Worm (Caenorhabditis elegans) whole organism, L4 larva: ENCODE data around the gene dnc-4.

Source experiments
- F44E2.7 ChIP-seq: fragments of 200-800 bp; sonication (Bioruptor generic); IDR thresholded peaks from 2 replicates; pipeline ENCODE4 v2.1.2; 2022; ENCODE audit warnings: missing genetic modification characterization, missing compliant biosample characterization
- R02D3.7 ChIP-seq: fragments of 150-350 bp; sonication (generic microtip); optimal IDR thresholded peaks from 3 replicates; lab custom pipeline; 2014; ENCODE audit warnings: missing biosample characterization, missing genetic modification characterization
- aha-1 ChIP-seq: fragments of 150-350 bp; peaks from one replicate; lab custom pipeline; 2014; ENCODE audit warnings: missing biosample characterization, missing genetic modification characterization
- aly-2 ChIP-seq: sonication (generic microtip); optimal IDR thresholded peaks from 2 replicates; lab custom pipeline; 2018; ENCODE audit warnings: missing biosample characterization, missing genetic modification characterization
- arid-1 ChIP-seq: fragments of 200-800 bp; sonication (Bioruptor generic); conservative IDR thresholded peaks from 2 replicates; pipeline ENCODE4 v1.3.6; 2022; ENCODE audit warnings: missing genetic modification reagents, missing genetic modification characterization, missing compliant biosample characterization
- ceh-44 ChIP-seq: fragments of 200-800 bp; sonication (Bioruptor generic); IDR thresholded peaks from 2 replicates; pipeline ENCODE4 v1.3.6; 2022; ENCODE audit warnings: missing genetic modification reagents, missing genetic modification characterization, missing compliant biosample characterization
- ceh-62 ChIP-seq: sonication (generic microtip); optimal IDR thresholded peaks from 2 replicates; lab custom pipeline; 2017; ENCODE audit warnings: missing biosample characterization, missing genetic modification characterization
- ceh-82 ChIP-seq: sonication (generic microtip); optimal IDR thresholded peaks from 2 replicates; lab custom pipeline; 2017; ENCODE audit warnings: missing biosample characterization, missing genetic modification characterization
- daf-12 ChIP-seq: fragments of 150-350 bp; optimal IDR thresholded peaks from 2 replicates; lab custom pipeline; 2014; ENCODE audit warnings: missing biosample characterization, missing genetic modification reagents, missing genetic modification characterization
- daf-16 ChIP-seq, 3 experiments: sonication (generic microtip); optimal IDR thresholded peaks; 2 replicates each; lab custom pipeline; 2016 to 2017; ENCODE audit warnings: missing genetic modification characterization in 3 of 3, missing genetic modification reagents in 3 of 3, mild to moderate bottlenecking in 2 of 3, missing compliant biosample characterization in 2 of 3, missing biosample characterization in 1 of 3, moderate library complexity in 1 of 3
- dmd-6 ChIP-seq: fragments of 200-800 bp; sonication (Bioruptor generic); IDR thresholded peaks from 2 replicates; pipeline ENCODE4 v1.3.6; 2022; ENCODE audit warnings: missing genetic modification reagents, missing genetic modification characterization, missing compliant biosample characterization
- dmd-9 ChIP-seq: fragments of 200-800 bp; sonication (Bioruptor generic); IDR thresholded peaks from 2 replicates; pipeline ENCODE4 v1.3.6; 2022; ENCODE audit warnings: missing genetic modification reagents, missing genetic modification characterization, missing compliant biosample characterization
- dpl-1 ChIP-seq: fragments of 150-350 bp; optimal IDR thresholded peaks from 2 replicates; lab custom pipeline; 2014; ENCODE audit warnings: missing biosample characterization, missing genetic modification reagents, missing genetic modification characterization
- lin-1 ChIP-seq: fragments of 200-800 bp; sonication (Bioruptor generic); IDR thresholded peaks from 2 replicates; pipeline ENCODE4 v1.3.6; 2022; ENCODE audit warnings: missing genetic modification reagents, missing genetic modification characterization, missing compliant biosample characterization
- lin-15B ChIP-seq: fragments of 150-350 bp; sonication (generic microtip); optimal IDR thresholded peaks from 3 replicates; lab custom pipeline; 2014; ENCODE audit warnings: missing biosample characterization, missing genetic modification characterization
- lin-38 ChIP-seq: fragments of 200-800 bp; sonication (Bioruptor generic); IDR thresholded peaks from 2 replicates; pipeline ENCODE4 v1.3.6; 2022; ENCODE audit warnings: missing genetic modification reagents, missing genetic modification characterization, missing compliant biosample characterization
- lsy-2 ChIP-seq, 2 experiments: fragments of 150-350 bp in 1 of 2; sonication (generic microtip) in 1 of 2; optimal IDR thresholded peaks; 2 replicates each; lab custom pipeline; 2014 to 2017; ENCODE audit warnings: missing biosample characterization in 2 of 2, missing genetic modification characterization in 2 of 2
- madf-5 ChIP-seq, 2 experiments: fragments of 200-800 bp; sonication (Bioruptor generic); IDR thresholded peaks; 2 replicates each; pipeline ENCODE4 v1.3.6; 2022; ENCODE audit warnings: missing compliant biosample characterization in 2 of 2, missing genetic modification characterization in 2 of 2
- mdl-1 ChIP-seq, 2 experiments: fragments of 150-350 bp in 1 of 2; sonication (generic microtip) in 1 of 2; optimal IDR thresholded peaks; 2 replicates each; lab custom pipeline; 2014 to 2017; ENCODE audit warnings: missing biosample characterization in 2 of 2, missing genetic modification characterization in 2 of 2
- mxl-3 ChIP-seq: fragments of 200-800 bp; sonication (Bioruptor generic); optimal IDR thresholded peaks from 2 replicates; lab custom pipeline; 2018; ENCODE audit warnings: mild to moderate bottlenecking, missing genetic modification characterization, missing compliant biosample characterization
- nhr-10 ChIP-seq: fragments of 150-350 bp; optimal IDR thresholded peaks from 2 replicates; lab custom pipeline; 2014; ENCODE audit warnings: missing biosample characterization, missing genetic modification characterization
- nhr-25 ChIP-seq: sonication (generic microtip); optimal IDR thresholded peaks from 2 replicates; lab custom pipeline; 2017; ENCODE audit warnings: missing genetic modification characterization, mild to moderate bottlenecking, missing compliant biosample characterization, antibody characterized with exemption, moderate library complexity, borderline replicate concordance; ENCODE audit not compliant: insufficient read depth
- nhr-42 ChIP-seq: fragments of 200-800 bp; sonication (Bioruptor generic); IDR thresholded peaks from 2 replicates; pipeline ENCODE4 v1.3.6; 2022; ENCODE audit warnings: missing genetic modification characterization, missing compliant biosample characterization
- nhr-48 ChIP-seq: sonication (generic microtip); optimal IDR thresholded peaks from 2 replicates; lab custom pipeline; 2016; ENCODE audit warnings: mild to moderate bottlenecking, missing genetic modification characterization, missing compliant biosample characterization
- nhr-76 ChIP-seq: fragments of 150-350 bp; optimal IDR thresholded peaks from 2 replicates; lab custom pipeline; 2014; ENCODE audit warnings: missing biosample characterization, missing genetic modification characterization
- snpc-1.2 ChIP-seq: fragments of 200-800 bp; sonication (Bioruptor generic); IDR thresholded peaks from 2 replicates; pipeline ENCODE4 v1.3.6; 2022; ENCODE audit warnings: missing genetic modification reagents, missing genetic modification characterization, missing compliant biosample characterization
- tag-97 ChIP-seq: fragments of 200-800 bp; sonication (Bioruptor generic); IDR thresholded peaks from 2 replicates; pipeline ENCODE4 v1.3.6; 2022; ENCODE audit warnings: missing genetic modification characterization, missing compliant biosample characterization
- unc-130 ChIP-seq: sonication (generic microtip); optimal IDR thresholded peaks from 2 replicates; lab custom pipeline; 2016; ENCODE audit warnings: missing genetic modification reagents, missing genetic modification characterization, missing compliant biosample characterization
- unc-39 ChIP-seq: sonication (generic microtip); optimal IDR thresholded peaks from 2 replicates; lab custom pipeline; 2017; ENCODE audit warnings: missing biosample characterization, missing genetic modification characterization
- unc-62 ChIP-seq, 3 experiments: fragments of 150-350 bp in 1 of 3; sonication (generic microtip); optimal IDR thresholded peaks in 2 of 3; peaks in 1 of 3; 1 replicate in 1 of 3; 2 replicates in 2 of 3; lab custom pipeline; 2014 to 2017; ENCODE audit warnings: missing biosample characterization in 3 of 3, missing genetic modification characterization in 3 of 3, missing genetic modification reagents in 3 of 3, missing genotype in 1 of 3
- vab-7 ChIP-seq: fragments of 200-800 bp; sonication (Bioruptor generic); IDR thresholded peaks from 2 replicates; pipeline ENCODE4 v1.3.6; 2022; ENCODE audit warnings: missing genetic modification reagents, missing genetic modification characterization, missing compliant biosample characterization
- zag-1 ChIP-seq: fragments of 150-350 bp; optimal IDR thresholded peaks from 2 replicates; lab custom pipeline; 2014; ENCODE audit warnings: missing biosample characterization, missing genetic modification characterization
- zfp-3 ChIP-seq: fragments of 200-800 bp; sonication (Bioruptor generic); conservative IDR thresholded peaks from 2 replicates; pipeline ENCODE4 v1.3.6; 2022; ENCODE audit warnings: missing genetic modification reagents, missing genetic modification characterization, missing compliant biosample characterization
- zip-11 ChIP-seq: fragments of 200-800 bp; sonication (Bioruptor generic); IDR thresholded peaks from 2 replicates; pipeline ENCODE4 v1.3.6; 2022; ENCODE audit warnings: missing genetic modification characterization, missing compliant biosample characterization
- zip-2 ChIP-seq: fragments of 150-350 bp; optimal IDR thresholded peaks from 2 replicates; lab custom pipeline; 2014; ENCODE audit warnings: missing biosample characterization, missing genetic modification characterization
- ztf-11 ChIP-seq: fragments of 150-350 bp; optimal IDR thresholded peaks from 2 replicates; lab custom pipeline; 2014; ENCODE audit warnings: missing biosample characterization, missing genetic modification characterization
- ztf-7 ChIP-seq: fragments of 150-350 bp; optimal IDR thresholded peaks from 2 replicates; lab custom pipeline; 2014; ENCODE audit warnings: missing biosample characterization, missing genetic modification characterization

Gene dnc-4

ce11 chrIV:8013849-8014248 lies 5.8 kb downstream of the dnc-4 start, which contains the start of gene C26B2.8:
TSS of gene C26B2.8 (plus strand) at chrIV:8014149.
- TF ChIP-seq aha-1 (tag; lab: Kevin White, UChicago): peak; percentile 64
- no peak for TF ChIP-seq ceh-62 (tag; lab: Kevin White, UChicago)

- TF ChIP-seq lin-15B (tag; lab: Kevin White, UChicago) (no peak), nhr-48 (tag; lab: Kevin White, UChicago) (no peak), nhr-76 (no peak), aly-2 (tag; lab: Kevin White, UChicago) (no peak), ztf-11 (no peak), daf-16 (GFP tag; optimal IDR thresholded peaks at IDR 0.05; lab: Kevin White, UChicago) (no peak), daf-16 (tag; optimal IDR thresholded peaks at IDR 0.05; lab: Kevin White, UChicago) (no peak), zag-1 (tag; lab: Kevin White, UChicago) (no peak), dmd-9 (GFP tag; lab: Robert Waterston, UW) (no peak)
Measured at ce11 chrIV:8012330-8012729, 7.3 kb downstream of the dnc-4 start, which contains the start of gene Y42H9B.3. TSS of gene Y42H9B.3 (minus strand) at chrIV:8012430.

DNA sequence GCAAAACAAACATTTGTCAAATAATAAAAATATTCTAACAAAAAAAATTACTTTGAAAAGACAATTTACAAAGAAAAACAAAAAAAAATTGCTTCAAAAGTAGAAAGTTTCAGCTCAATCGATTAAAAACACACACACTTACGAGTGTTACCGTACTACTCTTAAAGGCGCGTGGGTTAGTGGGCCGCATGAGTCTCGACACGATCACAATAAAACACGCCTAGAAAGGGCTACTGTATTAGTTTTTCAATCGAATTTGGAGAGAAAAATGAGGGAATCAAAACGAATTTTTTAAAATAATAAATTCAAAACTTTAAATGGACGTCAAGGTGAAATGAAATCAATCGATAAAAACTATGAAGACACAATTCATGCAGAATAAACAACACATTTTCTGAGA lies 9.1 kb downstream of the dnc-4 start:
- no peak for TF ChIP-seq zip-2 (tag; lab: Kevin White, UChicago)
- TF ChIP-seq lin-38: peak; percentile 23; the same call in 1 of the 2 replicates
- TF ChIP-seq R02D3.7 (tag; lab: Kevin White, UChicago): no peak
- peak in 1 of 2 experiments; percentile 42 for TF ChIP-seq lsy-2 (tag; optimal IDR thresholded peaks at IDR 0.05; lab: Kevin White, UChicago)
- TF ChIP-seq unc-130 (GFP tag; lab: Kevin White, UChicago): peak; percentile 7

DNA sequence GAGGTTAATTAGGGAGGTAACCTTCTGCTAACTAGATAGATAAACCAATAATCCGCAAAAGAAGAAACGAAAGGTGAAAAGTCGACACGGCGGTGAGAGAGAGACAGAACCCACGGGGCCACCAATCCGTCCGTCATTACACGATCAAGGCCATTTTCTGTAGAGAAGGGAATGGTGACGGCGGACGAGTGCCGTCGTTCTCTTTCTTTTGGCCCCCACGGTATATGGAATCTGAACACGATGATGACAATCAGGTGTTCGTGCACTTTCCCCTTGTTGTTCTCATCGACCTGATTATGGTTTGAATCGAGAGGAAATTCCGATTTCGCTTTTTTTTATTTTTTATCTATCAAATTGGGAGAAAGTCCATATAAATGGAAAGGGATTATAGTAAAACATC lies 10.2 kb downstream of the dnc-4 start:
- TF ChIP-seq unc-130 (GFP tag; lab: Kevin White, UChicago) (no peak), unc-62 (GFP tag; optimal IDR thresholded peaks at IDR 0.05 in 1 of 2; lab: Kevin White, UChicago) (peak in 1 of 2 experiments; percentile 47), unc-62 (tag; optimal IDR thresholded peaks at IDR 0.05; lab: Kevin White, UChicago) (no peak), unc-39 (no peak), mxl-3 (GFP tag; lab: Kevin White, UChicago) (peak; percentile 49), nhr-10 (tag; lab: Kevin White, UChicago) (no peak), F44E2.7 (GFP tag; lab: Robert Waterston, UW) (no peak), snpc-1.2 (no peak), aha-1 (tag; lab: Kevin White, UChicago) (peak; percentile 88), mdl-1 (tag; optimal IDR thresholded peaks at IDR 0.05; lab: Kevin White, UChicago) (peak in 1 of 2 experiments; percentile 14), dpl-1 (GFP tag; lab: Kevin White, UChicago) (no peak), madf-5 (GFP tag; IDR thresholded peaks at IDR 0.05; lab: Robert Waterston, UW) (0 out of 4 replicates have a peak, but pooled peaks of 1 of the 2 experiments have one; percentile 4), dmd-6 (GFP tag; lab: Robert Waterston, UW) (no peak), vab-7 (no peak), arid-1 (GFP tag; lab: Robert Waterston, UW) (no peak), daf-12 (tag; lab: Kevin White, UChicago) (no peak)

DNA sequence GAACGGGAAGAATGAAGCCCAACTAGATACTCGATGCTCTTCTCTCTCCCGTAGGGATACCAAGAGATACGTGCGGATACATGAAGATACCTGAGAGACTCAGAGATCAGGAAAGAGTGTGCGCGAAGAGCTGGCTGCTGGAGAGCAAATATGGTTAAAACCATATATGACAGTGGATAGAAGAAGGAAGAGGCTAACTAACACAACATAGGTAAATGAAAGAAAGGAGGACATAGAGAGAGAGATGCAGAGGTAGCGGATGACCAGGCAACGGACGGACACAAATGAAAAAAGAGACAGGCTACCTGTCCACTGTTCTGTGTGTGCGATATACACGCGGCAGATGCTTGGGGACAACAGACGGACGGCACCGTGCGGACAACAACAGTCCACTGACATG lies 11.5 kb downstream of the dnc-4 start:
- TF ChIP-seq zip-11 (GFP tag; lab: Robert Waterston, UW) (no peak), ceh-44 (no peak), nhr-42 (GFP tag; lab: Robert Waterston, UW) (no peak), F44E2.7 (GFP tag; lab: Robert Waterston, UW) (no peak), mdl-1 (tag; optimal IDR thresholded peaks at IDR 0.05; lab: Kevin White, UChicago) (no peak), lin-1 (GFP tag; lab: Robert Waterston, UW) (no peak), unc-62 (GFP tag; optimal IDR thresholded peaks at IDR 0.05 in 1 of 2; lab: Kevin White, UChicago) (peak in 1 of 2 experiments; percentile 93), unc-62 (tag; optimal IDR thresholded peaks at IDR 0.05; lab: Kevin White, UChicago) (no peak), mxl-3 (GFP tag; lab: Kevin White, UChicago) (peak; percentile 10), tag-97 (GFP tag; lab: Robert Waterston, UW) (no peak), ztf-7 (tag; lab: Kevin White, UChicago) (no peak), zfp-3 (GFP tag; lab: Robert Waterston, UW) (no peak), zip-2 (tag; lab: Kevin White, UChicago) (no peak), ceh-82 (tag; lab: Kevin White, UChicago) (no peak), nhr-25 (no peak)
